Fruit fly (Drosophila melanogaster) whole organism, embryonic: ENCODE data around the gene Mgat4a.

ENCODE experiments used
- Abd-B ChIP-seq: fragments of 200-800 bp; sonication (Bioruptor generic); optimal IDR thresholded peaks from 2 replicates; lab custom pipeline; 2018; ENCODE audit warnings: missing biosample characterization, mild to moderate bottlenecking, missing genetic modification characterization, moderate library complexity
- Bgb ChIP-seq: fragments of 200-800 bp; sonication (Bioruptor generic); IDR thresholded peaks from 2 replicates; pipeline ENCODE4 v1.3.6; 2022; ENCODE audit warnings: missing biosample characterization, missing genetic modification characterization; ENCODE audit not compliant: partially characterized antibody
- CG18619 ChIP-seq: fragments of 200-800 bp; sonication (Bioruptor generic); optimal IDR thresholded peaks from 3 replicates; lab custom pipeline; 2017; ENCODE audit warnings: missing biosample characterization, mild to moderate bottlenecking, missing genetic modification characterization
- Gug ChIP-seq: fragments of 200-800 bp; sonication (Bioruptor generic); IDR thresholded peaks from 4 replicates; pipeline ENCODE4 v1.3.6; 2022; ENCODE audit warnings: missing biosample characterization, missing genetic modification characterization
- Kr ChIP-seq: fragments of 200-800 bp; sonication (Bioruptor generic); optimal IDR thresholded peaks from 2 replicates; lab custom pipeline; 2017; ENCODE audit warnings: missing biosample characterization, mild to moderate bottlenecking, missing genetic modification characterization
- Trl ChIP-seq, 3 experiments: fragments of >200 bp in 2 of 3; fragments of 200-800 bp in 1 of 3; sonication (Bioruptor generic) in 1 of 3; optimal IDR thresholded peaks; 2 replicates in 1 of 3; 3 replicates in 2 of 3; lab custom pipeline; 2016 to 2017; ENCODE audit warnings: missing biosample characterization in 1 of 3, missing genetic modification characterization in 1 of 3
- bcd ChIP-seq: fragments of 200-800 bp; sonication (Bioruptor generic); optimal IDR thresholded peaks from 2 replicates; lab custom pipeline; 2017; ENCODE audit warnings: missing biosample characterization, mild to moderate bottlenecking, missing genetic modification characterization
- fu2 ChIP-seq: fragments of 200-800 bp; sonication (Bioruptor generic); optimal IDR thresholded peaks from 2 replicates; lab custom pipeline; 2016; ENCODE audit warnings: missing biosample characterization, missing genetic modification characterization
- pfk ChIP-seq: fragments of 200-800 bp; sonication (Bioruptor generic); optimal IDR thresholded peaks from 2 replicates; lab custom pipeline; 2018; ENCODE audit warnings: missing biosample characterization, mild to moderate bottlenecking, missing genetic modification characterization, moderate library complexity
- sens-2 ChIP-seq: fragments of 200-800 bp; sonication (Bioruptor generic); IDR thresholded peaks from 2 replicates; pipeline ENCODE4 v1.3.6; 2022; ENCODE audit warnings: missing biosample characterization, missing genetic modification characterization
- unc-4 ChIP-seq: fragments of 200-800 bp; sonication (Bioruptor generic); IDR thresholded peaks from 2 replicates; pipeline ENCODE4 v1.3.6; 2022; ENCODE audit warnings: missing biosample characterization, missing genetic modification characterization; ENCODE audit not compliant: partially characterized antibody

dm6 chr3L:14784241-14784948 lies 22.6 kb downstream of the Mgat4a start:
- TF ChIP-seq Bgb (GFP tag; lab: Robert Waterston, UW) (no peak), Gug (GFP tag; lab: Robert Waterston, UW) (no peak), Abd-B (GFP tag; lab: Kevin White, UChicago) (no peak), unc-4 (GFP tag; lab: Robert Waterston, UW) (no peak), fu2 (GFP tag; lab: Kevin White, UChicago) (no peak), Trl (optimal IDR thresholded peaks at IDR 0.05; lab: Kevin White, UChicago) (no peak), Trl (GFP tag; optimal IDR thresholded peaks at IDR 0.05; lab: Kevin White, UChicago) (no peak), Kr (GFP tag; lab: Kevin White, UChicago) (no peak), sens-2 (no peak), pfk (no peak), bcd (no peak), CG18619 (no peak)
